Worm (Caenorhabditis elegans): ENCODE measurements around the gene tag-297.

The tag-297 gene

DNA sequence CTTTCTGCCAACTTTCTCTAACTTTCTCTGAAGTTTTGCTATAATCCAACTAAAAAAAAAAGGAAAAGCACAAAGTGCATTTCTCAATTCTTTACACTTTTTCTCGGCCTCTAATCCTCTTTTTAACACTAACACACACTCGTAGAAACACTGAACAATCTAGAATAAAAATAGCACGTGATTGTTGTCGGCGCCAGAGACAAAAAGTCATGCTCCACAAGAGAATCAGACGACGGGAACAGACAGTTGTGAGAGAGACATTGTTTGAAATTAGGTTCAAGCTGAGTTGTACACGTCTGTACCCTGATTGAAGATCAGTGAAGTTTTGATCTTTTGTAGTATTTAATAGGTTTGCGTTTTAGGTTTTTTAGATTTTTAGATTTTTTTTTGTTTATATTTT lies 29.1 kb upstream of the tag-297 start:
- TF ChIP-seq fos-1 (tag; optimal IDR thresholded peaks at IDR 0.05) (peak; percentile 50), Y55F3AM.14 (GFP tag; optimal IDR thresholded peaks at IDR 0.05) (no peak), mdl-1 (tag; optimal IDR thresholded peaks at IDR 0.05) (peak in 1 of 2 experiments; percentile 63), ceh-16 (tag; optimal IDR thresholded peaks at IDR 0.05) (no peak), sma-9 (GFP tag; optimal IDR thresholded peaks at IDR 0.05) (peak; percentile 89), sma-9 (tag; optimal IDR thresholded peaks at IDR 0.05) (no peak), nhr-25 (tag; optimal IDR thresholded peaks at IDR 0.05) (no peak), nhr-6 (tag; optimal IDR thresholded peaks at IDR 0.05) (peak; percentile 45), unc-62 (GFP tag; optimal IDR thresholded peaks at IDR 0.05) (no peak), mab-5 (tag; optimal IDR thresholded peaks at IDR 0.05) (peak; percentile 20), lsy-2 (tag; optimal IDR thresholded peaks at IDR 0.05) (peak in 1 of 2 experiments; percentile 81), nhr-11 (tag; optimal IDR thresholded peaks at IDR 0.05) (no peak), crh-2 (tag; optimal IDR thresholded peaks at IDR 0.05) (peak; percentile 81), lin-13 (GFP tag; optimal IDR thresholded peaks at IDR 0.05) (peak; percentile 22), C34F6.9 (tag; optimal IDR thresholded peaks at IDR 0.05) (peak; percentile 78), sma-3 (GFP tag; optimal IDR thresholded peaks at IDR 0.05) (peak; percentile 64), nhr-10 (tag; optimal IDR thresholded peaks at IDR 0.05) (peak; percentile 7), F13H6.1 (tag; optimal IDR thresholded peaks at IDR 0.05) (peak; percentile 76), unc-39 (tag; optimal IDR thresholded peaks at IDR 0.05) (no peak), nhr-129 (tag; optimal IDR thresholded peaks at IDR 0.05) (peak; percentile 91), snpc-4 (tag; optimal IDR thresholded peaks at IDR 0.05) (peak; percentile 34), ztf-4 (tag; optimal IDR thresholded peaks at IDR 0.05) (peak; percentile 68), ama-1 (optimal IDR thresholded peaks at IDR 0.05) (peak; percentile 34), gmeb-1 (tag; optimal IDR thresholded peaks at IDR 0.05) (peak; percentile 49), R02D3.7 (tag; optimal IDR thresholded peaks at IDR 0.05) (no peak), elt-1 (tag; optimal IDR thresholded peaks at IDR 0.05) (no peak), blmp-1 (tag; optimal IDR thresholded peaks at IDR 0.05; ENCODE audit: insufficient read depth) (no peak)

DNA sequence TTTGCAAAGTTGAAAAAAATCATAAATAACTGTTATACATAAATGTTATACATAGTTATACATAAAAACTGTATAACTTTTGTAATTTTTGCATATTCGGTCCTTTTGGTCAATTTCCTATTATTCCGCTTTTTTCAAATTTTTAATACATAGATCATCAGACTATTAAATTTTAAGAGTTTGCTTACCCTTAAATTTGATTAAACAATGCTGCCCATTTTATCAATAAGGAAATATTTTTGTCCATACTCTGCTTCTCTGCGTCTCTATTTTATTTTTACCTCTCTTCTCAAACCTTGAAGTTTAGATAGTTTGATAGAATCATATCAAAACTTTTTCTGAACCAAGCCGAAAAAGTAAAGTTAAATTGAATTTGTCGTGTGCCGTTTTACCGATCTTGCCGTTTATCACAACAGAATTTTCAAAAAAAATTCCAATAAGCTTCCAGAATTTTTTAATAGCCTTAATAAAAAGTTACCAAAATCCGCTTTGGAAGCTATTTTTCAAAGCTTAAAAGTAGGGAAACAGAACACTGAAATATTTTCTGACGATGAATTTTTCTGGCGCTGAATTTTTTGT lies 28.1 kb upstream of the tag-297 start:
- no peak for TF ChIP-seq crh-2 (tag; optimal IDR thresholded peaks at IDR 0.05)
- no peak for TF ChIP-seq egl-27 (tag; optimal IDR thresholded peaks at IDR 0.05)
- TF ChIP-seq ama-1 (optimal IDR thresholded peaks at IDR 0.05), result no peak
- TF ChIP-seq unc-55 (GFP tag; optimal IDR thresholded peaks at IDR 0.05), result no peak
- TF ChIP-seq snpc-4 (tag; optimal IDR thresholded peaks at IDR 0.05), result no peak
- no peak for TF ChIP-seq ztf-4 (tag; optimal IDR thresholded peaks at IDR 0.05)

DNA sequence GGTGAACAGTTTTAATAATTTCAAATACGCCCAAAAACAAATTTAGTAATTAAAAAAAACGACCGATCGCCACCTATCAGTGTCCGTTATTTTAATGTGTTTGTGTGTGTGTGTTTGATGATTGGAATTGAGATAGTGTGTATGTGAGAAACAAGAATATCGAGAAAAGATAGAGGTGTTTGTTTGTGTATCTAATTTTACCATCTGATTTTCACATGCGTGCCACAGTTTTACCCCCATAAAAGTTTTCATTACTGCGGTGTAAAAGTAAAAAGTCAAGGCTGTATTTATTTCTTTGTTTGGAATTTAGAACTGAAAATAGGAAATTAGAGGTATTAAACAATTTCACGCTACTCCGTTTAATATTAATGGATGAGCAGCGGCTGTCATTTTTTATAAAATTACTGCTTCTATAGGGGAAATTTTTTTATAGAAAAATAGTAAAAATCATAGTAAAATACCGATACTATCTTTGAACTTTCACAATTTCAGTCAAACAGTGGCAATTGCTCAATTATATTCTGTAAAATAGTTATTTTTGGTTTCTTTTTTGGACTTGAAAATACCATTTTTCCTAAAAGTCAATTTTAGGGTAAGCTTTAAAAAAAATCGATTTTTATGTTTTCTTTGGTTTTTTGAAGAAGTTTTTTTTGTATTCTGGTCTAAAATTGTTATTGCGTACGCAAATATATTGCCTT lies 27.3 kb upstream of the tag-297 start:
- peak; percentile 31 for TF ChIP-seq crh-2 (tag; optimal IDR thresholded peaks at IDR 0.05)
- peak in 1 of 2 experiments; percentile 11 for TF ChIP-seq lsy-2 (tag; optimal IDR thresholded peaks at IDR 0.05)
- no peak for TF ChIP-seq ama-1 (optimal IDR thresholded peaks at IDR 0.05)
- peak; percentile 27 for TF ChIP-seq nhr-25 (tag; optimal IDR thresholded peaks at IDR 0.05)
- peak; percentile 15 for TF ChIP-seq sma-3 (GFP tag; optimal IDR thresholded peaks at IDR 0.05)
- peak; percentile 26 for TF ChIP-seq blmp-1 (tag; optimal IDR thresholded peaks at IDR 0.05; ENCODE audit: insufficient read depth)
- TF ChIP-seq egl-27 (tag; optimal IDR thresholded peaks at IDR 0.05), result no peak
- peak; percentile 68 for TF ChIP-seq sma-9 (GFP tag; optimal IDR thresholded peaks at IDR 0.05)
- TF ChIP-seq sma-9 (tag; optimal IDR thresholded peaks at IDR 0.05), result no peak
- TF ChIP-seq nhr-12 (tag; optimal IDR thresholded peaks at IDR 0.05), result no peak
- TF ChIP-seq nhr-129 (tag; optimal IDR thresholded peaks at IDR 0.05), result peak; percentile 36
- peak; percentile 44 for TF ChIP-seq fos-1 (tag; optimal IDR thresholded peaks at IDR 0.05)
- TF ChIP-seq nhr-23 (tag; optimal IDR thresholded peaks at IDR 0.05), result no peak
- TF ChIP-seq nhr-237 (tag; optimal IDR thresholded peaks at IDR 0.05), result no peak

DNA sequence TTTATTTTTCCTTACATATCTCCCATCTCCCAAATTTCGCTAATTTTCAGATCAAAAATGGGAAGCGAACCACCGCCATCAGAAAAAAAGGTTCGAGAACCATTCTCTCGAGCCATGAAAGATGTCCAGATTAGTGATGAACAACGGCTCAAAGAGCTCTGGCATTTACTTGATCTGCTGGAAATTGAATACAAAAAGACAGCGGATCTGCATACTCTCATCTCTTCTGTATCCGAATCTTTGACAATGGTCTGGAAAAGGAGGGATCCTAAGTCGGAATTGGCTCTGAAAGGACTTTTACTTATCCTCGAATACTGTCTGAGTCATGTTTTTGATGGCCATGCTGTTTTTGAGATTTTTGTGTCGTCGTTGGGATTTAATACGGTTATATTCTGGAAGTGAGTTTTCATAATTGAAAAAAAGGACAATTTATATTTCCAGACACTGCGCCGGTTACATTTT lies 26.5 kb upstream of the tag-297 start, which contains the start of gene tps-2:
TSS of gene tps-2 (plus strand) at position 51 of the 462 bp plus-strand sequence.
- TF ChIP-seq alr-1 (tag; optimal IDR thresholded peaks at IDR 0.05), result no peak
- TF ChIP-seq sma-9 (GFP tag; optimal IDR thresholded peaks at IDR 0.05), result no peak
- TF ChIP-seq sma-9 (tag; optimal IDR thresholded peaks at IDR 0.05), result no peak
- peak; percentile 60 for TF ChIP-seq ama-1 (optimal IDR thresholded peaks at IDR 0.05)
- TF ChIP-seq mdl-1 (tag; optimal IDR thresholded peaks at IDR 0.05), result no peak

All from whole organism, L2 larva.